Worm (Caenorhabditis elegans): ENCODE data around the gene lis-1.

Gene lis-1

ce11 chrIII:13342079-13342734 lies 34.3 kb downstream of the lis-1 start, which contains the start of gene dro-1:
dro-1 (plus strand) TSS chrIII:13342684.
- TF ChIP-seq mxl-1 (tag; optimal IDR thresholded peaks at IDR 0.05), result no peak
- no peak for TF ChIP-seq hmg-20 (GFP tag; IDR thresholded peaks at IDR 0.05)
- no peak for TF ChIP-seq aptf-2 (GFP tag; conservative IDR thresholded peaks at IDR 0.05)
- TF ChIP-seq lsy-27 (tag; optimal IDR thresholded peaks at IDR 0.05; ENCODE audit: borderline replicate concordance, insufficient read depth), result no peak
- no peak for TF ChIP-seq T07F8.4 (tag; optimal IDR thresholded peaks at IDR 0.05)
- no peak for TF ChIP-seq snpc-4 (GFP tag; optimal IDR thresholded peaks at IDR 0.05)
- TF ChIP-seq snpc-4 (tag; optimal IDR thresholded peaks at IDR 0.05), result no peak
- no peak for TF ChIP-seq Y67H2A.10 (GFP tag; conservative IDR thresholded peaks at IDR 0.05)
- no peak for TF ChIP-seq F57C9.4 (tag; optimal IDR thresholded peaks at IDR 0.05)
- no peak for TF ChIP-seq hsf-1 (GFP tag; IDR thresholded peaks at IDR 0.05)
- TF ChIP-seq cebp-1 (GFP tag; IDR thresholded peaks at IDR 0.05), result no peak
- no peak for TF ChIP-seq cebp-1 (tag; optimal IDR thresholded peaks at IDR 0.05)
- TF ChIP-seq atf-7 (tag; optimal IDR thresholded peaks at IDR 0.05), result no peak
- TF ChIP-seq Y53F4B.3 (GFP tag; IDR thresholded peaks at IDR 0.05), result no peak
- TF ChIP-seq him-1 (tag; optimal IDR thresholded peaks at IDR 0.05), result no peak
- TF ChIP-seq egrh-3 (GFP tag; IDR thresholded peaks at IDR 0.05), result no peak
- TF ChIP-seq ztf-25 (GFP tag; IDR thresholded peaks at IDR 0.05), result no peak
- TF ChIP-seq F49E8.2 (tag; optimal IDR thresholded peaks at IDR 0.05; ENCODE audit: insufficient read depth), result no peak

ce11 chrIII:13341275-13341626 lies 35.3 kb downstream of the lis-1 start, which contains the start of gene nud-1:
nud-1 (plus strand) TSS chrIII:13341527.
- peak; percentile 89 for TF ChIP-seq ztf-18 (tag; optimal IDR thresholded peaks at IDR 0.05)
- TF ChIP-seq sea-2 (GFP tag; IDR thresholded peaks at IDR 0.05), result no peak
- TF ChIP-seq cebp-1 (GFP tag; IDR thresholded peaks at IDR 0.05), result no peak
- TF ChIP-seq cebp-1 (tag; optimal IDR thresholded peaks at IDR 0.05), result peak; percentile 79

- peak; percentile 59 for TF ChIP-seq efl-1 (GFP tag; optimal IDR thresholded peaks at IDR 0.05)
- no peak for TF ChIP-seq B0261.1 (tag; optimal IDR thresholded peaks at IDR 0.05)
- TF ChIP-seq lag-1 (GFP tag; IDR thresholded peaks at IDR 0.05), result no peak
- no peak for TF ChIP-seq nhr-179 (tag; optimal IDR thresholded peaks at IDR 0.05)
- TF ChIP-seq snpc-1.3 (tag; optimal IDR thresholded peaks at IDR 0.05; ENCODE audit: insufficient read depth), result no peak
- TF ChIP-seq pbrm-1 (GFP tag; IDR thresholded peaks at IDR 0.05), result no peak
- TF ChIP-seq nfya-2 (GFP tag; IDR thresholded peaks at IDR 0.05), result no peak
- no peak for TF ChIP-seq aptf-2 (GFP tag; conservative IDR thresholded peaks at IDR 0.05)
- TF ChIP-seq egrh-3 (GFP tag; IDR thresholded peaks at IDR 0.05), result no peak
- no peak for TF ChIP-seq ZK185.1 (tag; optimal IDR thresholded peaks at IDR 0.05; ENCODE audit: poor library complexity, severe bottlenecking)
- peak; percentile 96 for TF ChIP-seq ztf-18 (tag; optimal IDR thresholded peaks at IDR 0.05)
- peak; percentile 51 for TF ChIP-seq mcd-1 (GFP tag; IDR thresholded peaks at IDR 0.05)
- peak; percentile 66; the same call in 1 of the 2 replicates for TF ChIP-seq D2030.7 (GFP tag; IDR thresholded peaks at IDR 0.05)
- TF ChIP-seq lsl-1 (GFP tag; optimal IDR thresholded peaks at IDR 0.05), result peak; percentile 86
- TF ChIP-seq F49E8.2 (tag; optimal IDR thresholded peaks at IDR 0.05; ENCODE audit: insufficient read depth), result no peak
- TF ChIP-seq rcor-1 (GFP tag; IDR thresholded peaks at IDR 0.05), result 0 out of 2 replicates have a peak, but pooled peaks have one; percentile 28
- no peak for TF ChIP-seq madf-3 (GFP tag; IDR thresholded peaks at IDR 0.05)
- TF ChIP-seq ekl-4 (GFP tag; IDR thresholded peaks at IDR 0.05), result peak; percentile 55; the same call in 1 of the 2 replicates
- TF ChIP-seq ztf-26 (tag; optimal IDR thresholded peaks at IDR 0.05), result no peak
- TF ChIP-seq madf-6 (GFP tag; IDR thresholded peaks at IDR 0.05), result peak; percentile 78
- peak; percentile 35; the same call in 1 of the 2 replicates for TF ChIP-seq hmg-1.2 (GFP tag; IDR thresholded peaks at IDR 0.05)
- TF ChIP-seq dpl-1 (GFP tag; optimal IDR thresholded peaks at IDR 0.05), result peak; percentile 45
- peak; percentile 0 for TF ChIP-seq F23B12.7 (tag; optimal IDR thresholded peaks at IDR 0.05; ENCODE audit: insufficient read depth)
- peak; percentile 62 for TF ChIP-seq him-1 (tag; optimal IDR thresholded peaks at IDR 0.05)
- TF ChIP-seq xnd-1 (tag; optimal IDR thresholded peaks at IDR 0.05), result peak; percentile 41
- TF ChIP-seq bed-2 (GFP tag; IDR thresholded peaks at IDR 0.05), result no peak
- no peak for TF ChIP-seq F57C9.4 (tag; optimal IDR thresholded peaks at IDR 0.05)
- TF ChIP-seq nhr-27 (tag; optimal IDR thresholded peaks at IDR 0.05), result no peak
These were observed 35.8 kb downstream of the lis-1 start for ce11 chrIII:13340504-13341274.
